Worm (Caenorhabditis elegans): ENCODE results near the gene air-1.

Gene air-1

ce11 chrV:8178279-8178678 lies 43.0 kb upstream of the air-1 start:
- TF ChIP-seq fkh-10 (GFP tag; optimal IDR thresholded peaks at IDR 0.05) (no peak), madf-2 (tag; optimal IDR thresholded peaks at IDR 0.05) (no peak), che-1 (tag; optimal IDR thresholded peaks at IDR 0.05) (no peak), unc-3 (GFP tag; conservative IDR thresholded peaks at IDR 0.05) (no peak), unc-3 (tag; optimal IDR thresholded peaks at IDR 0.05) (no peak), pha-2 (tag; optimal IDR thresholded peaks at IDR 0.05) (no peak), pha-4 (tag; optimal IDR thresholded peaks at IDR 0.05) (no peak), hlh-13 (GFP tag; optimal IDR thresholded peaks at IDR 0.05) (no peak), F13H6.1 (tag; optimal IDR thresholded peaks at IDR 0.05) (no peak), K09A11.1 (tag; optimal IDR thresholded peaks at IDR 0.05; ENCODE audit: insufficient read depth) (no peak), ttx-3 (tag; optimal IDR thresholded peaks at IDR 0.05) (no peak), fax-1 (tag; optimal IDR thresholded peaks at IDR 0.05) (no peak), ceh-22 (tag; optimal IDR thresholded peaks at IDR 0.05) (no peak), elt-2 (tag; optimal IDR thresholded peaks at IDR 0.05) (no peak), odd-2 (tag; optimal IDR thresholded peaks at IDR 0.05) (no peak), gmeb-2 (tag; optimal IDR thresholded peaks at IDR 0.05) (no peak), pros-1 (tag; optimal IDR thresholded peaks at IDR 0.05) (no peak), dmd-4 (tag; optimal IDR thresholded peaks at IDR 0.05; ENCODE audit: borderline replicate concordance) (no peak), ztf-16 (tag; optimal IDR thresholded peaks at IDR 0.05) (no peak), sdc-2 (tag; optimal IDR thresholded peaks at IDR 0.05) (no peak), unc-86 (tag; optimal IDR thresholded peaks at IDR 0.05) (no peak)

- no peak for TF ChIP-seq unc-42 (tag; optimal IDR thresholded peaks at IDR 0.05)
- no peak for TF ChIP-seq sox-2 (GFP tag; IDR thresholded peaks at IDR 0.05)
- TF ChIP-seq elt-2 (tag; optimal IDR thresholded peaks at IDR 0.05) = no peak
- TF ChIP-seq pros-1 (tag; optimal IDR thresholded peaks at IDR 0.05) = no peak
- TF ChIP-seq pax-1 (tag; optimal IDR thresholded peaks at IDR 0.05) = no peak
- TF ChIP-seq F13H6.1 (tag; optimal IDR thresholded peaks at IDR 0.05) = no peak
- TF ChIP-seq lin-11 (tag; optimal IDR thresholded peaks at IDR 0.05) = no peak
- TF ChIP-seq Y22D7AL.16 (tag; optimal IDR thresholded peaks at IDR 0.05) = no peak
- TF ChIP-seq K02D7.2 (tag; optimal IDR thresholded peaks at IDR 0.05) = no peak
- no peak for TF ChIP-seq ttx-3 (tag; optimal IDR thresholded peaks at IDR 0.05)
- TF ChIP-seq nfya-1 (tag; optimal IDR thresholded peaks at IDR 0.05) = no peak
- TF ChIP-seq tbx-7 (tag; optimal IDR thresholded peaks at IDR 0.05) = no peak
- no peak for TF ChIP-seq tbx-2 (tag; optimal IDR thresholded peaks at IDR 0.05)
- TF ChIP-seq pha-4 (tag; optimal IDR thresholded peaks at IDR 0.05) = no peak
- TF ChIP-seq ceh-19 (GFP tag; optimal IDR thresholded peaks at IDR 0.05) = no peak
- TF ChIP-seq ceh-30 (tag; optimal IDR thresholded peaks at IDR 0.05) = no peak
- no peak for TF ChIP-seq ceh-24 (tag; optimal IDR thresholded peaks at IDR 0.05)
- no peak for TF ChIP-seq mec-3 (tag; optimal IDR thresholded peaks at IDR 0.05; ENCODE audit: borderline replicate concordance)
- no peak for TF ChIP-seq C38D4.7 (GFP tag; optimal IDR thresholded peaks at IDR 0.05)
Observed at ce11 chrV:8178914-8179542, 42.3 kb upstream of the air-1 start, which contains the start of gene srp-7. Gene srp-7 (plus strand): TSS chrV:8179126.

DNA sequence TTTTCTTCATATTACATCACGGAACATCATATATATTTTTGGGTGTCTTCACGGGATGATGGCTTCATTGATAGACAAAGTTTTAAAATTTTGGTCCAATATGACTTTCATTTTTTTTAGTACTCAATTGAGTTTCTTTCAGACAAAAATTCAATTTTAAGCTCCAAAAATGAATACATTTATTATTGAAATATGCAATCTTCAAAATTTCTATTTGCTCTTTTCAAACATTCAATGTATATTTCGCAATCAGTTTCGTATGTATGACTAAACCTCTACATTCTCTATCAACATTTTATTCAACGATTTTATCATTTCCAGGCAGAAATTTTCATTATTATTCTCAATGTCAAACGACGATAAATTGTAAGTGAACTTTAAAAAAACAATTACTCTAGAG lies 37.9 kb upstream of the air-1 start, which contains the start of gene srp-8:
TSS of gene srp-8 (plus strand) at position 301 of the 400 bp plus-strand sequence.
- TF ChIP-seq ets-4 (tag; optimal IDR thresholded peaks at IDR 0.05) = no peak
- TF ChIP-seq zip-5 (tag; optimal IDR thresholded peaks at IDR 0.05) = no peak
- no peak for TF ChIP-seq F13H6.1 (tag; optimal IDR thresholded peaks at IDR 0.05)
- no peak for TF ChIP-seq ceh-14 (tag; optimal IDR thresholded peaks at IDR 0.05)

DNA sequence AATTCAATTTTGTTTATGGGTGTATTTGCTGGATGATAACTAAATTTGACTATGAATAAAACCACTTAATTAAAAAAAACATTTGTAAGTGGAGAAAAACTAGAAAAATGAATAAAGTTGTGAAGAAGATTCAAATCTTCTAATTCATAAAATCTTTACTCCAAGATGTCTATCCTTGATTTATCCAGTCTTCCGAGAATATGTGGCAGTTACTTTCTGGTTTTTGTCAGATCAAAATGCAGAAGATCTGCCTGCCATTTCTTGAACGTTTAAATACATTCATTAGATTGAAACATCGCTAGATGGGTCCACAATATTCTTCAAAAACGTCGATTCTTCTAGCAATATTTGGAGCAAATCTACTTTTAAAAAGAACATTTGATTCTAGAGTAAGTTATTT lies 35.6 kb upstream of the air-1 start, which contains the start of gene F20D6.2:
TSS of gene F20D6.2 (plus strand) at position 301 of the 400 bp plus-strand sequence.
- TF ChIP-seq hlh-30 (tag; optimal IDR thresholded peaks at IDR 0.05; ENCODE audit: insufficient read depth) (no peak), ahr-1 (tag; optimal IDR thresholded peaks at IDR 0.05) (no peak), fax-1 (tag; optimal IDR thresholded peaks at IDR 0.05) (no peak), ceh-22 (tag; optimal IDR thresholded peaks at IDR 0.05) (no peak), pat-9 (tag; optimal IDR thresholded peaks at IDR 0.05) (no peak), syd-9 (tag; optimal IDR thresholded peaks at IDR 0.05) (no peak), ceh-24 (tag; optimal IDR thresholded peaks at IDR 0.05) (no peak), nfya-1 (tag; optimal IDR thresholded peaks at IDR 0.05) (no peak), fkh-6 (tag; optimal IDR thresholded peaks at IDR 0.05) (no peak), sox-2 (GFP tag; IDR thresholded peaks at IDR 0.05) (no peak), ceh-45 (GFP tag; IDR thresholded peaks at IDR 0.05) (no peak), pros-1 (tag; optimal IDR thresholded peaks at IDR 0.05) (no peak), dve-1 (tag; optimal IDR thresholded peaks at IDR 0.05) (no peak)
